Fruit fly (Drosophila melanogaster): ENCODE data around the gene CG32603.

DNA sequence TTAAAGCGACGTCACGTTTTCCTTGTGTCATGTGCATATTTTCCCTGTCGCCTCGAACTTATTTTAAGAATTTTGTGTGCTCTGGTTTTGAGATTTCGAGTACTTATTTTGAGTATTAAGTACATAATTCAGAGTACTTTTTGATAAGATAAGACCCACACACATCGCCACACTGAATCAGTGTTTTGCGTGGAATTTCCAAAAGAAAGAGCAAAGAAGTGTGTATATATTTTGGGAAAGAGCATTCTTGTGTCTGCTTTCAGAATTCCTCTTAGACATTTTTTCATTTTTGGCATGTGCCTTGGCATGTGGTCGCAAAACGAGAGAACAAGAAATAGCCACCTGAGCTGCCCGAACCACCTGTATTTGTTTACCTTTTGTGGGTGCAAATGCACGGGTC lies 31.5 kb downstream of the CG32603 start:
- TF ChIP-seq CTCF (optimal IDR thresholded peaks at IDR 0.05), result no peak
- no peak for TF ChIP-seq CG8478 (optimal IDR thresholded peaks at IDR 0.05)

Data from S2 (cell line).